Fruit fly (Drosophila melanogaster) whole organism, adult: ENCODE measurements around the gene CG5653.

Experiments used
- CG11617 ChIP-seq: fragments of 200-800 bp; sonication (Bioruptor generic); optimal IDR thresholded peaks from 2 replicates; lab custom pipeline; 2017; ENCODE audit warnings: mild to moderate bottlenecking, missing biosample characterization, missing genetic modification reagents, missing genetic modification characterization
- CG12768 ChIP-seq: fragments of 200-800 bp; sonication (Bioruptor generic); optimal IDR thresholded peaks from 2 replicates; lab custom pipeline; 2017; ENCODE audit warnings: missing biosample characterization, missing genetic modification characterization, mild to moderate bottlenecking, moderate library complexity, missing genetic modification reagents
- CG14711 ChIP-seq: fragments of 200-800 bp; sonication (Bioruptor generic); optimal IDR thresholded peaks from 2 replicates; lab custom pipeline; 2018; ENCODE audit warnings: missing biosample characterization, mild to moderate bottlenecking, missing genetic modification characterization, moderate library complexity
- CG1620 ChIP-seq: fragments of 200-800 bp; sonication (Bioruptor generic); optimal IDR thresholded peaks from 2 replicates; lab custom pipeline; 2016; ENCODE audit warnings: missing biosample characterization, missing genetic modification characterization
- CG33017 ChIP-seq: fragments of 200-800 bp; sonication (Bioruptor generic); optimal IDR thresholded peaks from 2 replicates; lab custom pipeline; 2018; ENCODE audit warnings: missing biosample characterization, mild to moderate bottlenecking, missing genetic modification characterization, moderate library complexity
- CG5204 ChIP-seq: fragments of 200-800 bp; sonication (Bioruptor generic); optimal IDR thresholded peaks from 2 replicates; lab custom pipeline; 2016; ENCODE audit warnings: missing biosample characterization, missing genetic modification characterization
- CG7045 ChIP-seq: fragments of 200-800 bp; sonication (Bioruptor generic); optimal IDR thresholded peaks from 2 replicates; lab custom pipeline; 2017; ENCODE audit warnings: missing biosample characterization, mild to moderate bottlenecking, missing genetic modification characterization
- CG7101 ChIP-seq: fragments of 200-800 bp; sonication (Bioruptor generic); optimal IDR thresholded peaks from 2 replicates; lab custom pipeline; 2018; ENCODE audit warnings: missing biosample characterization, mild to moderate bottlenecking, missing genetic modification characterization, moderate library complexity
- Clk ChIP-seq: fragments of 200-800 bp; sonication (Bioruptor generic); optimal IDR thresholded peaks from 2 replicates; lab custom pipeline; 2017; ENCODE audit warnings: missing biosample characterization, missing genetic modification characterization
- Crg-1 ChIP-seq: fragments of 200-800 bp; sonication (Bioruptor generic); optimal IDR thresholded peaks from 2 replicates; lab custom pipeline; 2016; ENCODE audit warnings: missing biosample characterization, missing genetic modification characterization
- Hr96 ChIP-seq: fragments of 200-800 bp; sonication (Bioruptor generic); optimal IDR thresholded peaks from 2 replicates; lab custom pipeline; 2016; ENCODE audit warnings: missing biosample characterization, missing genetic modification characterization
- Mnt ChIP-seq: fragments of 200-800 bp; sonication (Bioruptor generic); optimal IDR thresholded peaks from 2 replicates; lab custom pipeline; 2016; ENCODE audit warnings: missing biosample characterization, mild to moderate bottlenecking, missing genetic modification characterization
- bab1 ChIP-seq: fragments of 200-800 bp; sonication (Bioruptor generic); optimal IDR thresholded peaks from 3 replicates; lab custom pipeline; 2019; ENCODE audit warnings: missing biosample characterization, mild to moderate bottlenecking, missing genetic modification characterization, moderate library complexity
- cic ChIP-seq: fragments of 200-800 bp; sonication (Bioruptor generic); optimal IDR thresholded peaks from 2 replicates; lab custom pipeline; 2017; ENCODE audit warnings: missing biosample characterization, mild to moderate bottlenecking, missing genetic modification characterization, moderate library complexity
- cnc ChIP-seq, 2 experiments: fragments of >200 bp; optimal IDR thresholded peaks; 2 replicates each; lab custom pipeline; 2017
- kay ChIP-seq: fragments of 200-800 bp; sonication (Bioruptor generic); peaks from one replicate; lab custom pipeline; 2016; ENCODE audit warnings: missing biosample characterization, missing genetic modification characterization, borderline replicate concordance
- ovo ChIP-seq: fragments of 200-800 bp; sonication (Bioruptor generic); optimal IDR thresholded peaks from 2 replicates; lab custom pipeline; 2016; ENCODE audit warnings: missing biosample characterization, missing genetic modification characterization
- pad ChIP-seq: fragments of 200-800 bp; sonication (Bioruptor generic); optimal IDR thresholded peaks from 3 replicates; lab custom pipeline; 2017; ENCODE audit warnings: missing biosample characterization, missing genetic modification characterization, mild to moderate bottlenecking, moderate library complexity, missing genetic modification reagents
- tj ChIP-seq: fragments of 200-800 bp; sonication (Bioruptor generic); optimal IDR thresholded peaks from 3 replicates; lab custom pipeline; 2017; ENCODE audit warnings: missing biosample characterization, mild to moderate bottlenecking, missing genetic modification characterization, moderate library complexity
- toe ChIP-seq: fragments of 200-800 bp; sonication (Bioruptor generic); optimal IDR thresholded peaks from 2 replicates; lab custom pipeline; 2016; ENCODE audit warnings: missing biosample characterization, missing genetic modification characterization

The CG5653 gene

DNA sequence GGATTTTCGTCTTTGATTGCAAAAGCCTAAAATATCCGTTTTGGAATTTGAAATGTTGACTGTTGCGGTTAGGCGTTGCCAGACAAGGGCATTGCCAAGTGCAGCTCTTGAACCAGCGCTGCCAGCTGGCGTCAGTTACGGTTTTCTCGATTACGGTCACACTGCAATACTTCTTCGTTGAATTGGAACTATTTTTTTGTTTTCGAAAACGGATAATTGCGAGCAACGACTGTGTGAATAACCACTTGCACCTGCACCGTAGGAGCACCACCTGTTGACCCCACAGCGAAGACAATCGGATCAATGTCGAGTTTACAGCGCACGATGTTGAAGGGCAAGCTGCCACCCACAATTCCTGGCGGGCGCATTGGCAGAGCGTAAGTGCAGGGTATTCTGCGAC lies 20.4 kb upstream of the CG5653 start, which contains the start of gene CG5068:
Gene CG5068, plus strand, starts transcription at position 129 of the 400 bp plus-strand sequence.
- TF ChIP-seq Crg-1 = no peak
- peak; percentile 10 for TF ChIP-seq bab1

DNA sequence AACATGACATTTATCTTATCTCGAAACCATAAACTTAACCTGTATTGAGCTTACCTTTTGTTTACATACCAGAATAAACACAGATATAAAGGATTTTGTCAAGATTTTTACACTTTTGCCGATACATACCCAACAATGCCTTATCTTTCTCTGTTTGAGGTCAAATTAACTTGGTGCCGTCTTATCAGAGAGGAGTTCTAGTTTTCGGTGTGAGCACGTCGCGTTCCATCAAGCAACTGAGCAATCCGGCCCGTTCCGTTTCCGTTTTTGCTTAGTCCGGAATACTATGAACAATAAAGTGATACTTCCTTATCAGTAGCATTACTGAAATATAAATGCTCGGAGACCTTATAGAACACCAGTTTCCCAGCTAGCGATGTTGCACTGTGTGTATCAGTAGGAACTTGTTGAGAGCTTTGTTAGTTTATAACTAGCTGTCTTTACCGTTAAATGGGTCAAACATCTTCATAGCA lies 19.7 kb upstream of the CG5653 start, which contains the start of gene Galk:
Gene Galk, minus strand, starts transcription at position 244 of the 473 bp plus-strand sequence.
- TF ChIP-seq kay (GFP tag; lab: Kevin White, UChicago) (no peak), toe (no peak), Clk (GFP tag; lab: Kevin White, UChicago) (peak; percentile 13), CG7101 (tag; lab: Kevin White, UChicago) (peak; percentile 59), Hr96 (no peak), Mnt (GFP tag; lab: Kevin White, UChicago) (peak; percentile 45), Crg-1 (peak; percentile 5), ovo (GFP tag; lab: Kevin White, UChicago) (peak; percentile 22), tj (GFP tag; lab: Kevin White, UChicago) (peak; percentile 25), cic (GFP tag; lab: Kevin White, UChicago) (peak; percentile 29), CG12768 (GFP tag; lab: Kevin White, UChicago) (peak; percentile 44), cnc (optimal IDR thresholded peaks at IDR 0.05; lab: Kevin White, UChicago) (no peak), CG14711 (tag; lab: Kevin White, UChicago) (no peak), CG7045 (GFP tag; lab: Kevin White, UChicago) (no peak), CG1620 (peak; percentile 28), pad (GFP tag; lab: Kevin White, UChicago) (no peak), CG11617 (no peak), CG5204 (GFP tag; lab: Kevin White, UChicago) (peak; percentile 64), bab1 (no peak), CG33017 (tag; lab: Kevin White, UChicago) (peak; percentile 70)

DNA sequence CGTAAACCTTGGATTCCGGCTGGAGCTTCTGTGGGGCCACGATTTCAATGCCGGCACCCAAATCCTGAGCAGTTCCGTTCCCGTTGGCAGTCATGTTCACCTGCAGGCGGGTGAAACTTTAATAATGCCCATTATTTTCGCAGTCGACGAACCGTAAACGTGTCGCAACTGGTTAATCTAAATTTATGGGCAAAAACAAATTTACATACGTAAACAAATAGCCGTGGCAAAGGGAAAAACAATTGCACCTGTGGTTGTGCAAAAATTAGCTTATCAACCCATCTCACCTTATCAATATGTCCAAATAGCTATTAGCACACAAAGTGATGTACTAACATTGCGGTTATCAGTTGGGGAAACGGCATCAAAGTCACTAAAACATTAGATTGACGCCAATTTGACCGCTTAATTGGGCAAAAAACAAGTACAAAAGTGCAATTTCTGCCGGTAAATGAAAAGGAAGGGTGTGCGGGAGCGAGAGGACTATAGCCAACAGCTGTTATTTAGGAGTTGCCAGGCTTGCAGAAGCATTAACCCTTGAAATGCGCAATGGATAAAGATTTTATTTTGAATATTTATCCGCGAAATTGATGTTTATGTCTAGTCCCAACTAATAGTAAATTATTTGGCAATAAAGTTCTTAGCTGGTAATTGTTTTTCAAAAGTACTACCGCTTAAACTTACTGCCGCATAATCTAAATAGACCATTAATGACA lies 19.1 kb upstream of the CG5653 start:
- peak; percentile 79 for TF ChIP-seq cic (GFP tag; lab: Kevin White, UChicago)
- peak; percentile 89 for TF ChIP-seq CG14711 (tag; lab: Kevin White, UChicago)
- peak; percentile 19 for TF ChIP-seq Crg-1
- TF ChIP-seq CG33017 (tag; lab: Kevin White, UChicago) = peak; percentile 58
- no peak for TF ChIP-seq Clk (GFP tag; lab: Kevin White, UChicago)
- no peak for TF ChIP-seq cnc (optimal IDR thresholded peaks at IDR 0.05; lab: Kevin White, UChicago)
- TF ChIP-seq CG7045 (GFP tag; lab: Kevin White, UChicago) = peak; percentile 60
- peak; percentile 37 for TF ChIP-seq Mnt (GFP tag; lab: Kevin White, UChicago)
- TF ChIP-seq Hr96 = peak; percentile 8
- TF ChIP-seq toe = no peak
- peak; percentile 41 for TF ChIP-seq CG12768 (GFP tag; lab: Kevin White, UChicago)
- peak; percentile 25 for TF ChIP-seq tj (GFP tag; lab: Kevin White, UChicago)
- peak; percentile 28 for TF ChIP-seq CG11617
- no peak for TF ChIP-seq bab1
- TF ChIP-seq pad (GFP tag; lab: Kevin White, UChicago) = no peak
- peak; percentile 7 for TF ChIP-seq kay (GFP tag; lab: Kevin White, UChicago)
- TF ChIP-seq ovo (GFP tag; lab: Kevin White, UChicago) = no peak
- TF ChIP-seq CG5204 (GFP tag; lab: Kevin White, UChicago) = no peak
- TF ChIP-seq CG1620 = no peak
- no peak for TF ChIP-seq CG7101 (tag; lab: Kevin White, UChicago)

- no peak for TF ChIP-seq tj (GFP tag; lab: Kevin White, UChicago)
Measured at dm6 chr3L:8982044-8982443, 15.9 kb upstream of the CG5653 start.

dm6 chr3L:8981495-8981894 lies 15.3 kb upstream of the CG5653 start, which contains the start of gene CG13314:
CG13314 (plus strand) TSS chr3L:8981795.
- TF ChIP-seq CG7045 (GFP tag; lab: Kevin White, UChicago) (no peak), CG33017 (tag; lab: Kevin White, UChicago) (no peak), toe (no peak), CG11617 (no peak), cnc (optimal IDR thresholded peaks at IDR 0.05; lab: Kevin White, UChicago) (no peak), CG14711 (tag; lab: Kevin White, UChicago) (no peak), cic (GFP tag; lab: Kevin White, UChicago) (no peak), bab1 (no peak), CG7101 (tag; lab: Kevin White, UChicago) (no peak), kay (GFP tag; lab: Kevin White, UChicago) (no peak), CG1620 (no peak), Crg-1 (no peak)

dm6 chr3L:8979780-8980179 lies 13.6 kb upstream of the CG5653 start, which contains the start of gene CG5644:
CG5644 (minus strand) TSS chr3L:8979880.
- TF ChIP-seq tj (GFP tag; lab: Kevin White, UChicago) (peak; percentile 0), CG14711 (tag; lab: Kevin White, UChicago) (no peak)
